Fruit fly (Drosophila melanogaster) S2 (cell line): ENCODE measurements around the gene CG10943.

ENCODE experiments used
- CG8478 ChIP-seq: fragments of >200 bp; optimal IDR thresholded peaks from 2 replicates; lab custom pipeline; 2018
- CTCF ChIP-seq, 2 experiments: fragments of >200 bp; optimal IDR thresholded peaks; 2 replicates each; lab custom pipeline; 2018

DNA sequence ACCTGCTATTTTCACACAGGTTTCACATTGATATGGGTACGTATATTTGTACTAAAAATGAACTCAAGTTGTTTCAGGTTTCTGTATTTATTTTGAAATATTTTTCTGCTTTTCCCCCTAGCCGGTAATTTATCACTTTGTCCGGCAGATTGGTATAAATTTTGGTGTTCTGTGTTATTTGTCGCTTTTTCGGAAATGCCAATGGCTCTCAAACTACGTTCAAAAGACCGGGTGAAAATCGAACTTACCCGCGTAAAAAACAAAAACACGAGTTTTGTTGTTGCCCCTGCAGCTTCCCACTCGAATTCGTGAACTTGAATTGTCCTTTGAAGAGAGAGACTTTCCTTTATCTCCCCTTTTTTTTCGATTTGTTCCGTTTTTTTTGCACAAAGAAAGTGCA lies 20.2 kb downstream of the CG10943 start:
- no peak for TF ChIP-seq CG8478 (lab: Kevin White, UChicago)
- TF ChIP-seq CTCF (optimal IDR thresholded peaks at IDR 0.05; lab: Kevin White, UChicago) = no peak
